Worm (Caenorhabditis elegans): Measurements from ENCODE around the gene dmd-3.

DNA sequence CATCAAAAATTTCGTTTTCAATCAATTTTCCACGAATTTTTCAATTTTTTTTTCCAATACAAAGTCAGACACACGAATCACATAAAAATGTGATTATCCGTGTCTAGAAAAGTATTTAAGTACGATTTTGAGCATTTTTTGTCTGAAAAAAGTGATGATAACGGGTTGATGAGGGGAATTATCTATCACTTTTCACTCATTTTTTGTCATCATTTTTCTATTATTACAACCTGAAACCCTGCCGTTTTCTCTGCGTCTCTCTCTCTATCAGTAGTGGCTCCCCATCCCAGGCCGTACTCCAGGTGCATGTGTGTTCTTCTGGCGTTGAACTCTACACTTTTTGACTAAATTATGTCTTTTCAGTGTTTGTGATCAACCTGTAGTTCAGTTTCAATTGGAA, 17.3 kb upstream of the dmd-3 start:
- no peak for TF ChIP-seq snpc-4 (tag; optimal IDR thresholded peaks at IDR 0.05)
- TF ChIP-seq fos-1 (tag; optimal IDR thresholded peaks at IDR 0.05), result no peak
- no peak for TF ChIP-seq nfya-1 (tag; optimal IDR thresholded peaks at IDR 0.05; ENCODE audit: insufficient read depth)
- TF ChIP-seq pqm-1 (tag; optimal IDR thresholded peaks at IDR 0.05), result peak; percentile 55
- no peak for TF ChIP-seq aly-2 (tag; optimal IDR thresholded peaks at IDR 0.05)
- TF ChIP-seq nhr-25 (tag; optimal IDR thresholded peaks at IDR 0.05), result no peak
- no peak for TF ChIP-seq ztf-4 (tag; optimal IDR thresholded peaks at IDR 0.05)
- no peak for TF ChIP-seq nhr-11 (tag; optimal IDR thresholded peaks at IDR 0.05)
- no peak for TF ChIP-seq ceh-9 (tag; optimal IDR thresholded peaks at IDR 0.05)
